Fruit fly (Drosophila melanogaster) whole organism, adult: ENCODE data around the gene cv-c.

Experiments
- CG11617 ChIP-seq: fragments of 200-800 bp; sonication (Bioruptor generic); optimal IDR thresholded peaks from 2 replicates; lab custom pipeline; 2017; ENCODE audit warnings: mild to moderate bottlenecking, missing biosample characterization, missing genetic modification reagents, missing genetic modification characterization
- CG12768 ChIP-seq: fragments of 200-800 bp; sonication (Bioruptor generic); optimal IDR thresholded peaks from 2 replicates; lab custom pipeline; 2017; ENCODE audit warnings: missing biosample characterization, missing genetic modification characterization, mild to moderate bottlenecking, moderate library complexity, missing genetic modification reagents
- CG14711 ChIP-seq: fragments of 200-800 bp; sonication (Bioruptor generic); optimal IDR thresholded peaks from 2 replicates; lab custom pipeline; 2018; ENCODE audit warnings: missing biosample characterization, mild to moderate bottlenecking, missing genetic modification characterization, moderate library complexity
- CG1620 ChIP-seq: fragments of 200-800 bp; sonication (Bioruptor generic); optimal IDR thresholded peaks from 2 replicates; lab custom pipeline; 2016; ENCODE audit warnings: missing biosample characterization, missing genetic modification characterization
- CG33017 ChIP-seq: fragments of 200-800 bp; sonication (Bioruptor generic); optimal IDR thresholded peaks from 2 replicates; lab custom pipeline; 2018; ENCODE audit warnings: missing biosample characterization, mild to moderate bottlenecking, missing genetic modification characterization, moderate library complexity
- CG5204 ChIP-seq: fragments of 200-800 bp; sonication (Bioruptor generic); optimal IDR thresholded peaks from 2 replicates; lab custom pipeline; 2016; ENCODE audit warnings: missing biosample characterization, missing genetic modification characterization
- CG7045 ChIP-seq: fragments of 200-800 bp; sonication (Bioruptor generic); optimal IDR thresholded peaks from 2 replicates; lab custom pipeline; 2017; ENCODE audit warnings: missing biosample characterization, mild to moderate bottlenecking, missing genetic modification characterization
- CG7101 ChIP-seq: fragments of 200-800 bp; sonication (Bioruptor generic); optimal IDR thresholded peaks from 2 replicates; lab custom pipeline; 2018; ENCODE audit warnings: missing biosample characterization, mild to moderate bottlenecking, missing genetic modification characterization, moderate library complexity
- Clk ChIP-seq: fragments of 200-800 bp; sonication (Bioruptor generic); optimal IDR thresholded peaks from 2 replicates; lab custom pipeline; 2017; ENCODE audit warnings: missing biosample characterization, missing genetic modification characterization
- Crg-1 ChIP-seq: fragments of 200-800 bp; sonication (Bioruptor generic); optimal IDR thresholded peaks from 2 replicates; lab custom pipeline; 2016; ENCODE audit warnings: missing biosample characterization, missing genetic modification characterization
- Hr96 ChIP-seq: fragments of 200-800 bp; sonication (Bioruptor generic); optimal IDR thresholded peaks from 2 replicates; lab custom pipeline; 2016; ENCODE audit warnings: missing biosample characterization, missing genetic modification characterization
- Mnt ChIP-seq: fragments of 200-800 bp; sonication (Bioruptor generic); optimal IDR thresholded peaks from 2 replicates; lab custom pipeline; 2016; ENCODE audit warnings: missing biosample characterization, mild to moderate bottlenecking, missing genetic modification characterization
- bab1 ChIP-seq: fragments of 200-800 bp; sonication (Bioruptor generic); optimal IDR thresholded peaks from 3 replicates; lab custom pipeline; 2019; ENCODE audit warnings: missing biosample characterization, mild to moderate bottlenecking, missing genetic modification characterization, moderate library complexity
- cic ChIP-seq: fragments of 200-800 bp; sonication (Bioruptor generic); optimal IDR thresholded peaks from 2 replicates; lab custom pipeline; 2017; ENCODE audit warnings: missing biosample characterization, mild to moderate bottlenecking, missing genetic modification characterization, moderate library complexity
- cnc ChIP-seq, 2 experiments: fragments of >200 bp; optimal IDR thresholded peaks; 2 replicates each; lab custom pipeline; 2017
- kay ChIP-seq: fragments of 200-800 bp; sonication (Bioruptor generic); peaks from one replicate; lab custom pipeline; 2016; ENCODE audit warnings: missing biosample characterization, missing genetic modification characterization, borderline replicate concordance
- ovo ChIP-seq: fragments of 200-800 bp; sonication (Bioruptor generic); optimal IDR thresholded peaks from 2 replicates; lab custom pipeline; 2016; ENCODE audit warnings: missing biosample characterization, missing genetic modification characterization
- pad ChIP-seq: fragments of 200-800 bp; sonication (Bioruptor generic); optimal IDR thresholded peaks from 3 replicates; lab custom pipeline; 2017; ENCODE audit warnings: missing biosample characterization, missing genetic modification characterization, mild to moderate bottlenecking, moderate library complexity, missing genetic modification reagents
- tj ChIP-seq: fragments of 200-800 bp; sonication (Bioruptor generic); optimal IDR thresholded peaks from 3 replicates; lab custom pipeline; 2017; ENCODE audit warnings: missing biosample characterization, mild to moderate bottlenecking, missing genetic modification characterization, moderate library complexity
- toe ChIP-seq: fragments of 200-800 bp; sonication (Bioruptor generic); optimal IDR thresholded peaks from 2 replicates; lab custom pipeline; 2016; ENCODE audit warnings: missing biosample characterization, missing genetic modification characterization

Gene cv-c

dm6 chr3R:14370199-14370933 lies 111.1 kb downstream of the cv-c start:
- TF ChIP-seq cic (no peak), Mnt (GFP tag; lab: Kevin White, UChicago) (no peak), CG5204 (GFP tag; lab: Kevin White, UChicago) (no peak), tj (GFP tag; lab: Kevin White, UChicago) (peak; percentile 87), Clk (GFP tag; lab: Kevin White, UChicago) (no peak), cnc (optimal IDR thresholded peaks at IDR 0.05; lab: Kevin White, UChicago) (no peak), kay (peak; percentile 61), ovo (GFP tag; lab: Kevin White, UChicago) (peak; percentile 1), CG14711 (tag; lab: Kevin White, UChicago) (peak; percentile 69), CG7101 (peak; percentile 73), toe (GFP tag; lab: Kevin White, UChicago) (no peak), bab1 (peak; percentile 61), CG1620 (GFP tag; lab: Kevin White, UChicago) (no peak), CG11617 (GFP tag; lab: Kevin White, UChicago) (peak; percentile 38), CG33017 (peak; percentile 56), Crg-1 (GFP tag; lab: Kevin White, UChicago) (peak; percentile 48), CG12768 (no peak), pad (no peak), CG7045 (GFP tag; lab: Kevin White, UChicago) (no peak)

- no peak for TF ChIP-seq CG5204 (GFP tag; lab: Kevin White, UChicago)
- TF ChIP-seq Mnt (GFP tag; lab: Kevin White, UChicago), result peak; percentile 6
- TF ChIP-seq toe (GFP tag; lab: Kevin White, UChicago), result no peak
- TF ChIP-seq kay, result peak; percentile 27
- TF ChIP-seq Hr96, result no peak
- no peak for TF ChIP-seq CG14711 (tag; lab: Kevin White, UChicago)
- no peak for TF ChIP-seq CG1620 (GFP tag; lab: Kevin White, UChicago)
- TF ChIP-seq pad, result no peak
- no peak for TF ChIP-seq CG12768
- no peak for TF ChIP-seq Clk (GFP tag; lab: Kevin White, UChicago)
- peak; percentile 42 for TF ChIP-seq bab1
- TF ChIP-seq CG11617 (GFP tag; lab: Kevin White, UChicago), result no peak
- peak; percentile 33 for TF ChIP-seq CG7045 (GFP tag; lab: Kevin White, UChicago)
- TF ChIP-seq CG33017, result no peak
- TF ChIP-seq tj (GFP tag; lab: Kevin White, UChicago), result peak; percentile 15
- no peak for TF ChIP-seq CG7101
- no peak for TF ChIP-seq cnc (optimal IDR thresholded peaks at IDR 0.05; lab: Kevin White, UChicago)
Observed at dm6 chr3R:14369481-14370198, 111.9 kb downstream of the cv-c start.

dm6 chr3R:14366882-14367281 lies 114.6 kb downstream of the cv-c start:
- TF ChIP-seq CG5204 (GFP tag; lab: Kevin White, UChicago), result no peak
- TF ChIP-seq Crg-1 (GFP tag; lab: Kevin White, UChicago), result no peak
- TF ChIP-seq pad, result no peak
- no peak for TF ChIP-seq CG11617 (GFP tag; lab: Kevin White, UChicago)
- no peak for TF ChIP-seq CG7045 (GFP tag; lab: Kevin White, UChicago)
- no peak for TF ChIP-seq CG12768
- TF ChIP-seq toe (GFP tag; lab: Kevin White, UChicago), result no peak
- no peak for TF ChIP-seq bab1
- no peak for TF ChIP-seq Mnt (GFP tag; lab: Kevin White, UChicago)
- TF ChIP-seq tj (GFP tag; lab: Kevin White, UChicago), result no peak
- no peak for TF ChIP-seq CG1620 (GFP tag; lab: Kevin White, UChicago)
- no peak for TF ChIP-seq cnc (optimal IDR thresholded peaks at IDR 0.05; lab: Kevin White, UChicago)
- no peak for TF ChIP-seq ovo (GFP tag; lab: Kevin White, UChicago)

DNA sequence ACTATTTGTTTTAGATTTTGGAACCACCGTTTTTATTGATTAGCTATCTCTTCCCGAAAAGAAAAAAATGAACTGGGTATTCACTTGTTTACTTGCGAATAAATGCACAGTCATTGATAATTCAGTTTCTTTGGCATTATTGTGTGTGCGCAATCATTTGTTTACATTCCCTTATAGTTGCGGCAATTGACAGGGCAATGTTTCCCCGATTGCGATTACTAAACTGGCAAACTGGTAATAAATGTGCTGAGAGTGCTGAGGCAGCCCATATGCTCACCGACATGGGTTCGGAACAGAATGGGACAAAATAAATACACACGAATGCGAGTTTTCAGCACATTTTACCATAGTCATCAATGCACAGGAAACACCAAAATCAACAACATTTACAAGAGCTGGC lies 115.6 kb downstream of the cv-c start:
- TF ChIP-seq kay (no peak), CG12768 (peak; percentile 55), bab1 (peak; percentile 6), CG14711 (tag; lab: Kevin White, UChicago) (no peak), CG33017 (no peak), tj (GFP tag; lab: Kevin White, UChicago) (peak; percentile 96), ovo (GFP tag; lab: Kevin White, UChicago) (no peak), Hr96 (no peak), CG5204 (GFP tag; lab: Kevin White, UChicago) (no peak), CG1620 (GFP tag; lab: Kevin White, UChicago) (no peak), cic (peak; percentile 3), cnc (optimal IDR thresholded peaks at IDR 0.05; lab: Kevin White, UChicago) (peak in 1 of 2 experiments; percentile 92)

DNA sequence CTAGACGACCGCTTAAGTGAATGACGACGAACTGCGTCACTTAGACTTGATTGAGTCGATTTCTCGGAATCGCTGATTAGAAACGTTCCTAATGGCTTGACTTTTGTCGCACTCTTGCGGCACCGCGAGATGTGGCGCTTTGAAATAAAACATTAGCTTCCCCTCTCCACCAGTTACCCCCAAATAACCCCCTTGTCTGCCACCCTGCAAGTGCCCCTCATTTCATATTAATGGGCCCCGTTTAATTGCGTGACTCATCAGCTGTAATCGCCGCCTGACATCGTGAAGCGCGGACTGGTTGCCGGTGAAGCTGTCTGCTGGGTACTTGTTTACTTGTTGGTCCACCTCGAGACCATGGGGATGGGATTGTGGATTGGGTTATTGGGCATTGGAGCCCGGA lies 117.4 kb downstream of the cv-c start:
- TF ChIP-seq Hr96 (no peak), CG33017 (no peak), CG12768 (peak; percentile 44), Mnt (GFP tag; lab: Kevin White, UChicago) (no peak), cic (peak; percentile 19), toe (GFP tag; lab: Kevin White, UChicago) (no peak)

dm6 chr3R:14363172-14363571 lies 118.3 kb downstream of the cv-c start:
- TF ChIP-seq CG11617 (GFP tag; lab: Kevin White, UChicago) (no peak), Hr96 (no peak), bab1 (no peak), tj (GFP tag; lab: Kevin White, UChicago) (peak; percentile 57), kay (no peak), ovo (GFP tag; lab: Kevin White, UChicago) (no peak), cnc (optimal IDR thresholded peaks at IDR 0.05; lab: Kevin White, UChicago) (no peak), CG7101 (no peak)
